Worm (Caenorhabditis elegans) whole organism, late embryonic: ENCODE data around the gene F53E2.2.

Source experiments
- hlh-13 ChIP-seq: fragments of 200-800 bp; sonication (Bioruptor generic); optimal IDR thresholded peaks from 2 replicates; lab custom pipeline; 2018; ENCODE audit warnings: mild to moderate bottlenecking, missing genetic modification characterization, missing compliant biosample characterization
- lin-11 ChIP-seq: fragments of 200-800 bp; sonication (Bioruptor generic); optimal IDR thresholded peaks from 2 replicates; lab custom pipeline; 2018; ENCODE audit warnings: mild to moderate bottlenecking, missing genetic modification characterization, missing compliant biosample characterization

- no peak for TF ChIP-seq lin-11 (tag; lab: Kevin White, UChicago)
- TF ChIP-seq hlh-13, result no peak
Measured at ce11 chrV:1486031-1486430, 11.1 kb downstream of the F53E2.2 start.
